Worm (Caenorhabditis elegans): ENCODE data around the gene K04D7.6.
A peak's percentile ranks its signal among the peaks of the same experiment; 100 is the strongest.

The K04D7.6 gene

DNA sequence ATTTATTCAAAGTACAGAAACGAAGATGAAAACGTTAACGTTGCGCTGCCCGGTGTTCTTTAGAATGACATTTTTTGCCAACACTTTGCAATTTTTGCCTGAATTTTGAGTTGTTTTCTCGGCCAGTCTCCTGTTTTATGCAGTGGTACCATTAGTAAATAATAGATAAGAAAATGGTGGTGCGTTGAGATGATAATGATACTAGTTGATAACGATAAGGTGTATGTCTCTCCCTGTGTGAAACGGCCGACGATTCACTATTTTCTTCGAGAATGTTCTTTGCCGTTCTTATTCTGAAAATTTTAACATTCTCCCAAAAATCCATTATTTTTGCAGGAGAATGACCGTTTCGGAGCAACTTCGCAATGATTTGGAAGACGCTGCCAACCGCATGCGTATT lies 37.2 kb upstream of the K04D7.6 start, which contains the start of gene tkt-1 (continued):
- no peak for TF ChIP-seq fos-1 (tag; optimal IDR thresholded peaks at IDR 0.05)
- TF ChIP-seq F44E2.7 (GFP tag; IDR thresholded peaks at IDR 0.05), result no peak
- TF ChIP-seq lin-29 (GFP tag; IDR thresholded peaks at IDR 0.05), result no peak
- peak; percentile 36 for TF ChIP-seq nhr-10 (tag; optimal IDR thresholded peaks at IDR 0.05)
- no peak for TF ChIP-seq cey-2 (tag; optimal IDR thresholded peaks at IDR 0.05; ENCODE audit: borderline replicate concordance, insufficient read depth)
- 0 out of 2 replicates have a peak, but pooled peaks have one; percentile 41 for TF ChIP-seq Y75B8A.6 (GFP tag; IDR thresholded peaks at IDR 0.05)
- no peak for TF ChIP-seq gei-8 (GFP tag; optimal IDR thresholded peaks at IDR 0.05)
- no peak for TF ChIP-seq mes-2 (tag; optimal IDR thresholded peaks at IDR 0.05; ENCODE audit: poor library complexity, severe bottlenecking)
- no peak for TF ChIP-seq Y5F2A.4 (GFP tag; optimal IDR thresholded peaks at IDR 0.05)
- no peak for TF ChIP-seq egl-27 (tag; optimal IDR thresholded peaks at IDR 0.05)
- TF ChIP-seq daf-16 (GFP tag; optimal IDR thresholded peaks at IDR 0.05), result no peak
- TF ChIP-seq daf-16 (tag; optimal IDR thresholded peaks at IDR 0.05), result peak; percentile 94
- TF ChIP-seq daf-8 (GFP tag; IDR thresholded peaks at IDR 0.05), result no peak
- TF ChIP-seq pqm-1 (tag; optimal IDR thresholded peaks at IDR 0.05), result peak; percentile 71
- TF ChIP-seq nhr-76 (tag; optimal IDR thresholded peaks at IDR 0.05), result no peak
- peak; percentile 52 for TF ChIP-seq dve-1 (tag; optimal IDR thresholded peaks at IDR 0.05; ENCODE audit: insufficient read depth)
- TF ChIP-seq T26A8.4 (GFP tag; IDR thresholded peaks at IDR 0.05), result no peak
- TF ChIP-seq F10B5.3 (tag; optimal IDR thresholded peaks at IDR 0.05), result no peak
- TF ChIP-seq tra-1 (GFP tag; IDR thresholded peaks at IDR 0.05), result 0 out of 2 replicates have a peak, but pooled peaks have one; percentile 18
- no peak for TF ChIP-seq fkh-10 (GFP tag; optimal IDR thresholded peaks at IDR 0.05)
- peak; percentile 49 for TF ChIP-seq hlh-11 (tag; optimal IDR thresholded peaks at IDR 0.05)
- no peak for TF ChIP-seq ama-1 (optimal IDR thresholded peaks at IDR 0.05)
- TF ChIP-seq dmd-6 (GFP tag; IDR thresholded peaks at IDR 0.05), result peak; percentile 72
- TF ChIP-seq mdl-1 (tag; optimal IDR thresholded peaks at IDR 0.05), result no peak
- no peak for TF ChIP-seq lin-1 (GFP tag; IDR thresholded peaks at IDR 0.05)
- TF ChIP-seq F26F4.8 (GFP tag; conservative IDR thresholded peaks at IDR 0.05), result no peak
- TF ChIP-seq spr-3 (GFP tag; optimal IDR thresholded peaks at IDR 0.05), result no peak
- TF ChIP-seq mep-1 (tag; optimal IDR thresholded peaks at IDR 0.05), result peak; percentile 2
- no peak for TF ChIP-seq saeg-2 (GFP tag; IDR thresholded peaks at IDR 0.05)
- TF ChIP-seq ctbp-1 (GFP tag; IDR thresholded peaks at IDR 0.05), result no peak
- TF ChIP-seq F37D6.2 (tag; optimal IDR thresholded peaks at IDR 0.05), result no peak
- TF ChIP-seq madf-5 (GFP tag; IDR thresholded peaks at IDR 0.05), result no peak
- TF ChIP-seq vab-7 (GFP tag; IDR thresholded peaks at IDR 0.05), result no peak
- peak; percentile 25 for TF ChIP-seq nhr-48 (tag; optimal IDR thresholded peaks at IDR 0.05)
- peak; percentile 23 for TF ChIP-seq lin-38 (GFP tag; IDR thresholded peaks at IDR 0.05)
- TF ChIP-seq F49E8.2 (tag; optimal IDR thresholded peaks at IDR 0.05; ENCODE audit: borderline replicate concordance), result no peak

DNA sequence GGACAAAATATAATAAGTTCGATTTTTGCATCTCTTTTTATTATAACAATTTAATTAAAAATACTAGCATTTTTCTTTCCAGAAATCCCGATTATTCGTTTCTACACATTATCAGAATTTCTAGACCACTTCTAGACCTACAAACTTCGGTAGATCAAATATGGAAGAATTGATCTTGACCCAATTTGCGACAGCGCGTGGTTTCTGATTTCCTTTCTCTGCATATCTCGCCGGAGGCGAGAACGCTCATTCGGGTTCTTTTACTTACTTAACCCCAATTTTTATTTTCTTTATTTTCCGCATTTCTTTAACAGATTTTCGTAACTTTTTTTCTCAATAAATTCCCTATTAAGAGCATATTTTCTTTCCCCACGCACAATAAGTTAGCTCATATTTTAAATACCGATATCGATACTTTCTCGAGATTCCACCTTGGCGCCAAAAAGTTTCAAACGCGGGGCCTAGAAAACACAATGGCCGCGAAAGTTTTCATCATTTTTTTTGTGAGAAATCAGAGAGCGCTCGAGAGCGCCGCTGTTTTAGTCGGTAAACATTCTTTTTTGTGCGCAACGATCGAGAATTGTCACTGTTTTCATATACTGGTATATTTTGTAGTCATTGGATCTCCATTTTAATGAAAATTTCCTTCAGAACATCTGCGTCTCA lies 36.5 kb upstream of the K04D7.6 start:
- TF ChIP-seq nhr-76 (tag; optimal IDR thresholded peaks at IDR 0.05) (no peak), daf-19 (GFP tag; conservative IDR thresholded peaks at IDR 0.05) (no peak), nhr-41 (GFP tag; IDR thresholded peaks at IDR 0.05) (no peak), nhr-6 (tag; optimal IDR thresholded peaks at IDR 0.05) (peak; percentile 6), dpl-1 (GFP tag; optimal IDR thresholded peaks at IDR 0.05) (peak; percentile 71), lin-1 (GFP tag; IDR thresholded peaks at IDR 0.05) (no peak), aha-1 (tag) (no peak), saeg-2 (GFP tag; IDR thresholded peaks at IDR 0.05) (no peak), arid-1 (GFP tag; conservative IDR thresholded peaks at IDR 0.05) (no peak), hmg-1.1 (GFP tag; IDR thresholded peaks at IDR 0.05) (0 out of 2 replicates have a peak, but pooled peaks have one; percentile 5), F26F4.8 (GFP tag; conservative IDR thresholded peaks at IDR 0.05) (no peak), duxl-1 (tag; optimal IDR thresholded peaks at IDR 0.05; ENCODE audit: poor library complexity) (no peak), Y105C5A.15 (GFP tag; IDR thresholded peaks at IDR 0.05) (no peak), hif-1 (tag; optimal IDR thresholded peaks at IDR 0.05) (no peak), unc-130 (GFP tag; optimal IDR thresholded peaks at IDR 0.05) (peak; percentile 32), nhr-28 (tag; optimal IDR thresholded peaks at IDR 0.05) (peak; percentile 53), F10B5.3 (tag; optimal IDR thresholded peaks at IDR 0.05) (no peak), ztf-7 (tag; optimal IDR thresholded peaks at IDR 0.05) (no peak), mes-2 (tag; optimal IDR thresholded peaks at IDR 0.05; ENCODE audit: poor library complexity, severe bottlenecking) (peak; percentile 83), fkh-10 (GFP tag; optimal IDR thresholded peaks at IDR 0.05) (no peak), madf-9 (GFP tag; conservative IDR thresholded peaks at IDR 0.05) (0 out of 2 replicates have a peak, but pooled peaks have one; percentile 21)

All from whole organism, L4 larva.